Worm (Caenorhabditis elegans): Measurements from ENCODE around the gene ins-15.

ce11 chrII:6749422-6749821 is 4.9 kb upstream of the ins-15 start, which contains the start of gene F41G3.10:
- TF ChIP-seq ZK337.2 (GFP tag; IDR thresholded peaks at IDR 0.05) = no peak
- TF ChIP-seq hmg-1.1 (GFP tag; IDR thresholded peaks at IDR 0.05) = no peak
- no peak for TF ChIP-seq mdl-1 (tag; optimal IDR thresholded peaks at IDR 0.05)
- TF ChIP-seq nhr-76 (tag; optimal IDR thresholded peaks at IDR 0.05) = no peak
- no peak for TF ChIP-seq F10B5.3 (tag; optimal IDR thresholded peaks at IDR 0.05)
- no peak for TF ChIP-seq zag-1 (tag; optimal IDR thresholded peaks at IDR 0.05)
- no peak for TF ChIP-seq lin-13 (GFP tag; optimal IDR thresholded peaks at IDR 0.05)
- TF ChIP-seq zip-2 (tag; optimal IDR thresholded peaks at IDR 0.05) = no peak
- TF ChIP-seq Y48G9A.11 (GFP tag; IDR thresholded peaks at IDR 0.05) = no peak

Measured in whole organism, L4 larva.